Fruit fly (Drosophila melanogaster): Measurements from ENCODE around the gene Nepl8.

Nepl8 gene

dm6 chr2L:16487571-16488276 lies at the start of gene Nepl8:
Gene Nepl8, plus strand, starts transcription at chr2L:16488148.
- TF ChIP-seq usp (GFP tag; optimal IDR thresholded peaks at IDR 0.05): no peak
- TF ChIP-seq EcR (GFP tag; optimal IDR thresholded peaks at IDR 0.05): no peak
- TF ChIP-seq Dll (optimal IDR thresholded peaks at IDR 0.05): no peak
- no peak for TF ChIP-seq CG8478 (optimal IDR thresholded peaks at IDR 0.05)
- TF ChIP-seq psq (optimal IDR thresholded peaks at IDR 0.05): no peak
- no peak for TF ChIP-seq pan (optimal IDR thresholded peaks at IDR 0.05)

- TF ChIP-seq Dll (optimal IDR thresholded peaks at IDR 0.05) (no peak), psq (optimal IDR thresholded peaks at IDR 0.05) (no peak), EcR (GFP tag; optimal IDR thresholded peaks at IDR 0.05) (no peak), CG8478 (optimal IDR thresholded peaks at IDR 0.05) (no peak), pan (optimal IDR thresholded peaks at IDR 0.05) (no peak), usp (GFP tag; optimal IDR thresholded peaks at IDR 0.05) (no peak)
These were observed 45.3 kb upstream of the Nepl8 start for dm6 chr2L:16442620-16443019.

- no peak for TF ChIP-seq CG8478 (optimal IDR thresholded peaks at IDR 0.05)
- TF ChIP-seq EcR (GFP tag; optimal IDR thresholded peaks at IDR 0.05): no peak
- no peak for TF ChIP-seq Dll (optimal IDR thresholded peaks at IDR 0.05)
- no peak for TF ChIP-seq usp (GFP tag; optimal IDR thresholded peaks at IDR 0.05)
- TF ChIP-seq pan (optimal IDR thresholded peaks at IDR 0.05): no peak
- TF ChIP-seq psq (optimal IDR thresholded peaks at IDR 0.05): no peak
These were observed 42.9 kb upstream of the Nepl8 start, which contains the start of gene Idgf1 for dm6 chr2L:16445034-16445433. Gene Idgf1, plus strand, starts transcription at chr2L:16445278.

DNA sequence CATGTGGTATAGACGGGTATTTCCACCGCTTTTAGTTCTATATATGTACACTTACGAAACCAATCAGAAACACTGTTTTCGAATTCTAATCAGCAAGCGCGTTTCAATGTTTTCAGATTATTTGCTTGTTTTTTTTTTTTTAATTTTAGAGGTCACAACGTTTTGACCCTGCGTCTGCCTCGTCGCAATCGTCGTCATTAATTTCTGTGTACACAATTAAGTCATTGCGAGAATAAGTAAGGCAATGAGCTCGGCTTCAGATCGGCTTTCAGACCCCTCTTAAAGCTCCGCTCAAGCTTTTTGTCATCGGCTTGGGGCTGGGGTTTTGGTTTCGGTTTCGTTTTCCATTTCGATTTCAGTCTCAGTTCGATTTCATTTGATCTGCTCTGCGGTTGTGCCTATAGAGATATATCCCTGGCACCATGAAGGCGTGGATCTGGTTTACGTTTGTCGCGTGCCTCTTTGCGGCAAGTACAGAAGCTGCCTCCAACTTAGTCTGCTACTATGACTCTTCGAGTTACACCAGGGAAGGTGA lies 40.9 kb upstream of the Nepl8 start, which contains the start of gene Idgf2:
Gene Idgf2 (plus strand): TSS at position 356 of the 535 bp plus-strand sequence.
- TF ChIP-seq psq (optimal IDR thresholded peaks at IDR 0.05): no peak
- TF ChIP-seq CG8478 (optimal IDR thresholded peaks at IDR 0.05): no peak
- TF ChIP-seq EcR (GFP tag; optimal IDR thresholded peaks at IDR 0.05): no peak

- no peak for TF ChIP-seq Dll (optimal IDR thresholded peaks at IDR 0.05)
- TF ChIP-seq EcR (GFP tag; optimal IDR thresholded peaks at IDR 0.05): peak in 1 of 2 experiments; percentile 84
These were observed 40.0 kb upstream of the Nepl8 start for dm6 chr2L:16447875-16448412.

DNA sequence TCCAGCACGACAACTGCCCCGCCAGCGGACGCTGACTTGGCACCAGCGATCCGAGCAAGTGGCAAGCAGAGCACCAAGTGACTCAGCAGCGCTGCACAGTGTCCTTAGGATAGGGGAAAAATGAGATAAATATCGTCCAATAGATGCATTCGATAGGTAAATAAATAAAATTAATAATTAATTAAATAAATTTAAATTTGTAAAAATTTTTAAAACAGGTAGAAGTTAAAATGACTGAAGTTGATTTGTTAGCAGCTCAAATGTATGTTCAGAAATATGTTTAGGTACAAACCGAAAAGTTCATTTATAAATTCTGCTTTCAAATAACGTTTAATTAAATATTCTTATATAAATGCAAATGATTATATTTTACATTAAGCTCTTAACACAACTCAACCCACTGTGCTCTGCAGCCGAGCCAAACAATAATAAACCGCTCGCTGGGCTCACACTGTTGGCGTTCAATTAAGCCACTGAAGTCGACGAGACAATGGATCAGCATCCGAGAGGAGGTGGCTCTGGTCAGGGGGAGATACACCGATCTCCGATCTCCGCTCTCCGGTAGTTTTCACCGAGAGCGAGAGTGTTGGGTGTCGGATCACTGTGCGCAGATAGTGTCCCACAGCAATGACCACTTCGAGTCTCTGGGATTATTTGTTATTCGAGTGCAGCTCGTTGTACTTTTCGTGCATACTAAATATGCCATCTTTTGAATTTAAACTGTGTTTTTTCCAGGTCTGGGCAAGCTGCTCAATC lies 39.3 kb upstream of the Nepl8 start, which contains the start of gene CG5888:
Gene CG5888 (minus strand): TSS at position 19 of the 756 bp plus-strand sequence.
- TF ChIP-seq psq (optimal IDR thresholded peaks at IDR 0.05): no peak
- no peak for TF ChIP-seq usp (GFP tag; optimal IDR thresholded peaks at IDR 0.05)
- TF ChIP-seq EcR (GFP tag; optimal IDR thresholded peaks at IDR 0.05): no peak
- TF ChIP-seq Dll (optimal IDR thresholded peaks at IDR 0.05): no peak
- TF ChIP-seq CG8478 (optimal IDR thresholded peaks at IDR 0.05): no peak
- TF ChIP-seq pan (optimal IDR thresholded peaks at IDR 0.05): no peak

DNA sequence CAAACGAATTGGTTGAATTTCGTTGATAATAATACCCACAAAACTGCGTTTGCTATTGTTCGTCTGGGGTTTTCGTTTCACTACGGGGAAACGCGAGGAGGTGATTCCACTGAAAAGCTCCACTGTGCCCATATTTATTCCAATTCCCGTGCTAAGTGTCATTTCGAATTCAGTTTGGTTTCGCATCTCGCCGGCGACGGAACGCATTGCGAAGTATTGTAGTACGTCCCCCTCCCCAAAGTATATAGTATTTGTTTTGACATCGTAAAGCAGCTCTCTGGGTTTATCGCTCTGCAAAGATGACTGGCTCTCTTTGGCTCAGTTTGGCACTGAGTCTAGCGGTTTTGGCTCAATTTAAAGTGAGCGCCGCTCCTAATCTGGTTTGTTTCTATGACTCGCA lies 37.1 kb upstream of the Nepl8 start, which contains the start of gene Idgf3:
Gene Idgf3 (plus strand): TSS at position 17 of the 400 bp plus-strand sequence.
- TF ChIP-seq pan (optimal IDR thresholded peaks at IDR 0.05) (no peak), EcR (GFP tag; optimal IDR thresholded peaks at IDR 0.05) (no peak), Dll (optimal IDR thresholded peaks at IDR 0.05) (no peak), psq (optimal IDR thresholded peaks at IDR 0.05) (no peak), usp (GFP tag; optimal IDR thresholded peaks at IDR 0.05) (no peak), CG8478 (optimal IDR thresholded peaks at IDR 0.05) (no peak)

DNA sequence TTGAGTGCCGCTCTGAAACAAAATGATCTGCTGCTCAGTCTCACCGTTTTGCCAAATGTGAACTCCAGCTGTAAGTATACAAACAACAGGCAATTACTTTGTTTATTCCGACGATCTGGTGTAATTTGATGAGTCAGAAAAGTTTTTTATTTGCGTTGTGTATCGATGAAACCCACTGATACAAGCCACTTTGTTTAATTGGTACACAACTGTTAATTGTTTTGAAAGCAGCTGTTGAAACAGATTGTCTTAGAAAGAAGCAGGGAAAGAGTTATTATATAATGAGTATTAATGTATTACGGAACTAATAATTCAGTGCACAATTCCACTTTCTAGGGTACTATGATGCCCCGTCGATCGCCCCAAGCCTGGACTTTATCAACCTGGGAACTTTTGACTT lies 36.1 kb upstream of the Nepl8 start:
- TF ChIP-seq psq (optimal IDR thresholded peaks at IDR 0.05) (no peak), EcR (GFP tag; optimal IDR thresholded peaks at IDR 0.05) (no peak), pan (optimal IDR thresholded peaks at IDR 0.05) (no peak), CG8478 (optimal IDR thresholded peaks at IDR 0.05) (no peak), Dll (optimal IDR thresholded peaks at IDR 0.05) (no peak), usp (GFP tag; optimal IDR thresholded peaks at IDR 0.05) (no peak)

DNA sequence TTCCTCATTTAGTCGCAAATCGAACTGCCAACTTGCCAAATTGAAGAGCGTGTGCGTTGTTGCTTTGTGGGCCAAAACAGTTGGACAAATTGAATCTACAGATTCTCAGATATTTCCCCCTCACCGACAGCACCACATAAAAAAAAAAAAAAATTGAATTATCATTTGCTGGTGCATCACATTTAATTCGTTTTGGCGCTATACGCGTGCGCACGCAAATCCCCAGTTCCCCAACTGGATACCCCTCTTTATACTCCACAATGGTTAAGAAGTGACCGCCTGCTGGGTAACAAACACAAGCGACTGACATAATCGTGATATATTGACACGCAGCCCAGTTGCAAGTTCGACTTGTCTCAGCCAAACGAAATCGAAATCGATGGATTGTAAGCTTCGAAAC lies 29.6 kb upstream of the Nepl8 start:
- no peak for TF ChIP-seq psq (optimal IDR thresholded peaks at IDR 0.05)
- TF ChIP-seq Dll (optimal IDR thresholded peaks at IDR 0.05): no peak
- TF ChIP-seq EcR (GFP tag; optimal IDR thresholded peaks at IDR 0.05): no peak
- TF ChIP-seq CG8478 (optimal IDR thresholded peaks at IDR 0.05): no peak
- TF ChIP-seq usp (GFP tag; optimal IDR thresholded peaks at IDR 0.05): no peak
- no peak for TF ChIP-seq pan (optimal IDR thresholded peaks at IDR 0.05)

DNA sequence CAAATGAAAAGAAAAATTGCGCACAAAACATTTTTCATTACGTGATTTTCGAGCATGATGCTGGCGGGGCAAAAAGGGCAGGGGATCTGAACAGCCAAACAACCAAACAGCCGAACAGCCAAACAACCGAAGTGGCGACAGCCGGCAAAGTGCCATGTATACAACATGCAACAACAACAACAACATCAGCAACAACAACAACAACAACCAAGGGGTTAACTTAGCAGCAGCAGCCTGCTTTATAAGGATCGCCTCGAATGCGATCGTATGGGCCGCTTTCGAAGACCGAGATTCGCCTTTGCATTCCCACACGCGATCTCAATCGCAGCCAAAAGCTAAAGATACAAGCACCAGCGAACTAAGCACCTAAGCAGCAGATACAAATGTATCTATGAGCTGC lies 24.3 kb upstream of the Nepl8 start:
- TF ChIP-seq psq (optimal IDR thresholded peaks at IDR 0.05) (no peak), Dll (optimal IDR thresholded peaks at IDR 0.05) (no peak), EcR (GFP tag; optimal IDR thresholded peaks at IDR 0.05) (no peak)

- TF ChIP-seq psq (optimal IDR thresholded peaks at IDR 0.05) (no peak), pan (optimal IDR thresholded peaks at IDR 0.05) (no peak), Dll (optimal IDR thresholded peaks at IDR 0.05) (no peak), EcR (GFP tag; optimal IDR thresholded peaks at IDR 0.05) (no peak), CG8478 (optimal IDR thresholded peaks at IDR 0.05) (no peak), usp (GFP tag; optimal IDR thresholded peaks at IDR 0.05) (no peak)
These were observed 18.2 kb upstream of the Nepl8 start for dm6 chr2L:16469749-16470148.

- no peak for TF ChIP-seq usp (GFP tag; optimal IDR thresholded peaks at IDR 0.05)
- TF ChIP-seq pan (optimal IDR thresholded peaks at IDR 0.05): no peak
- no peak for TF ChIP-seq psq (optimal IDR thresholded peaks at IDR 0.05)
- TF ChIP-seq CG8478 (optimal IDR thresholded peaks at IDR 0.05): no peak
- TF ChIP-seq EcR (GFP tag; optimal IDR thresholded peaks at IDR 0.05): no peak
- no peak for TF ChIP-seq Dll (optimal IDR thresholded peaks at IDR 0.05)
These were observed 15.8 kb upstream of the Nepl8 start for dm6 chr2L:16472184-16472583.

All from whole organism.